Worm (Caenorhabditis elegans): ENCODE data around the gene C13F10.1.

DNA sequence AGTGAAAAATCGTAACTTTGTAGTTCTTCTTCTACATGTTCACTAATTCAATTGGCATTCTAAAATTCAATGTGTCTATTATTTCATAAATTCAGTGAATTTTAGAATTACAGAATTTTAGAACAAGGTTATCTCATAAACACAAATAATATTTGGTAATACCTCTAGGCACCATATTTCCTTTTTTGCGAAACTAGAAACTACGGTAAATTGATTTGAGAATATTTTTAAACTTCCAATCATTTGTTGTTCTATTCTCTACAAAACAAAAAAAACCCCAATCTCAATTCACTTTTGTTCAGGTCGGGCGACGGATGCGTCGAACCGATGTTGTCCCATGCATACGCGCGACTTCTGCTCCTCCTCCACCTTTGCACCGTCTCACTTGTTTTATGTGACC lies 23.9 kb upstream of the C13F10.1 start, which contains the start of gene F09G2.1:
- no peak for TF ChIP-seq ref-1 (GFP tag; conservative IDR thresholded peaks at IDR 0.05)
- no peak for TF ChIP-seq klf-2 (GFP tag; conservative IDR thresholded peaks at IDR 0.05)
